Worm (Caenorhabditis elegans) whole organism, late embryonic: ENCODE results near the gene F44E2.4.

Experiments
- C38D4.7 ChIP-seq: fragments of 200-800 bp; sonication (Bioruptor generic); optimal IDR thresholded peaks from 2 replicates; lab custom pipeline; 2018; ENCODE audit warnings: mild to moderate bottlenecking, missing genetic modification characterization, moderate library complexity, missing compliant biosample characterization
- K02D7.2 ChIP-seq: sonication (generic microtip); optimal IDR thresholded peaks from 2 replicates; lab custom pipeline; 2017; ENCODE audit warnings: mild to moderate bottlenecking, missing genetic modification characterization, missing compliant biosample characterization
- K09A11.1 ChIP-seq: sonication (generic microtip); optimal IDR thresholded peaks from 2 replicates; lab custom pipeline; 2017; ENCODE audit warnings: antibody characterized with exemption, mild to moderate bottlenecking, missing genetic modification characterization, missing compliant biosample characterization; ENCODE audit not compliant: insufficient read depth
- ahr-1 ChIP-seq: sonication (generic microtip); optimal IDR thresholded peaks from 2 replicates; lab custom pipeline; 2016; ENCODE audit warnings: missing genetic modification characterization, missing compliant biosample characterization
- ama-1 ChIP-seq: fragments of 150-350 bp; optimal IDR thresholded peaks from 2 replicates; lab custom pipeline; 2014
- ceh-14 ChIP-seq: sonication (generic microtip); optimal IDR thresholded peaks from 2 replicates; lab custom pipeline; 2016; ENCODE audit warnings: missing genotype, missing genetic modification characterization, missing compliant biosample characterization
- ceh-18 ChIP-seq: sonication (generic microtip); optimal IDR thresholded peaks from 2 replicates; lab custom pipeline; 2016; ENCODE audit warnings: missing genetic modification characterization, missing compliant biosample characterization
- ceh-19 ChIP-seq: fragments of 200-800 bp; sonication (Bioruptor generic); optimal IDR thresholded peaks from 2 replicates; lab custom pipeline; 2018; ENCODE audit warnings: mild to moderate bottlenecking, missing genetic modification characterization, missing compliant biosample characterization
- ceh-2 ChIP-seq: sonication (generic microtip); optimal IDR thresholded peaks from 2 replicates; lab custom pipeline; 2016; ENCODE audit warnings: missing genotype, missing genetic modification characterization, missing compliant biosample characterization
- ceh-22 ChIP-seq: sonication (generic microtip); optimal IDR thresholded peaks from 2 replicates; lab custom pipeline; 2017; ENCODE audit warnings: missing biosample characterization, missing genetic modification characterization
- ceh-31 ChIP-seq: sonication (generic microtip); optimal IDR thresholded peaks from 2 replicates; lab custom pipeline; 2016; ENCODE audit warnings: missing genetic modification characterization, missing compliant biosample characterization
- ceh-34 ChIP-seq: sonication (generic microtip); optimal IDR thresholded peaks from 2 replicates; lab custom pipeline; 2016; ENCODE audit warnings: mild to moderate bottlenecking, missing genetic modification characterization, missing compliant biosample characterization
- ceh-45 ChIP-seq: fragments of 200-800 bp; sonication (Bioruptor generic); IDR thresholded peaks from 2 replicates; pipeline ENCODE4 v1.3.6; 2022; ENCODE audit warnings: missing genetic modification reagents, missing genetic modification characterization, missing compliant biosample characterization
- ceh-9 ChIP-seq: sonication (generic microtip); optimal IDR thresholded peaks from 2 replicates; lab custom pipeline; 2016; ENCODE audit warnings: mild to moderate bottlenecking, missing genetic modification characterization, inconsistent platforms, missing compliant biosample characterization
- elt-2 ChIP-seq: sonication (generic microtip); optimal IDR thresholded peaks from 2 replicates; lab custom pipeline; 2016; ENCODE audit warnings: missing genetic modification reagents, missing genetic modification characterization, missing compliant biosample characterization
- eyg-1 ChIP-seq: sonication (generic microtip); optimal IDR thresholded peaks from 2 replicates; lab custom pipeline; 2016; ENCODE audit warnings: missing genotype, missing genetic modification characterization, missing compliant biosample characterization
- fkh-6 ChIP-seq: sonication (generic microtip); optimal IDR thresholded peaks from 2 replicates; lab custom pipeline; 2016; ENCODE audit warnings: missing genetic modification characterization, missing compliant biosample characterization
- hlh-15 ChIP-seq: sonication (generic microtip); optimal IDR thresholded peaks from 2 replicates; lab custom pipeline; 2016; ENCODE audit warnings: missing genetic modification characterization, missing compliant biosample characterization
- hlh-6 ChIP-seq: sonication (generic microtip); optimal IDR thresholded peaks from 2 replicates; lab custom pipeline; 2016; ENCODE audit warnings: missing genotype, missing genetic modification characterization, missing compliant biosample characterization
- hlh-8 ChIP-seq: sonication (generic microtip); optimal IDR thresholded peaks from 2 replicates; lab custom pipeline; 2016; ENCODE audit warnings: missing genotype, missing genetic modification characterization, missing compliant biosample characterization
- lim-6 ChIP-seq: sonication (generic microtip); optimal IDR thresholded peaks from 2 replicates; lab custom pipeline; 2016; ENCODE audit warnings: missing genetic modification characterization, missing compliant biosample characterization
- mec-3 ChIP-seq: sonication (generic microtip); optimal IDR thresholded peaks from 2 replicates; lab custom pipeline; 2016; ENCODE audit warnings: borderline replicate concordance, missing genetic modification characterization, missing compliant biosample characterization
- nfya-1 ChIP-seq: sonication (generic microtip); optimal IDR thresholded peaks from 2 replicates; lab custom pipeline; 2017; ENCODE audit warnings: missing genetic modification characterization, mild to moderate bottlenecking, missing compliant biosample characterization, antibody characterized with exemption, moderate library complexity
- nhr-11 ChIP-seq: fragments of 150-350 bp; optimal IDR thresholded peaks from 2 replicates; lab custom pipeline; 2014; ENCODE audit warnings: missing biosample characterization, missing genetic modification characterization
- nhr-232 ChIP-seq: sonication (generic microtip); optimal IDR thresholded peaks from 2 replicates; lab custom pipeline; 2016; ENCODE audit warnings: missing genetic modification characterization, missing compliant biosample characterization
- pax-1 ChIP-seq: fragments of 150-350 bp; optimal IDR thresholded peaks from 2 replicates; lab custom pipeline; 2014; ENCODE audit warnings: missing biosample characterization, missing genetic modification characterization
- pqm-1 ChIP-seq: sonication (generic microtip); optimal IDR thresholded peaks from 2 replicates; lab custom pipeline; 2016; ENCODE audit warnings: missing genetic modification characterization, missing compliant biosample characterization
- pros-1 ChIP-seq: fragments of 150-350 bp; optimal IDR thresholded peaks from 2 replicates; lab custom pipeline; 2014; ENCODE audit warnings: missing biosample characterization, missing genetic modification reagents, missing genetic modification characterization
- rnt-1 ChIP-seq: sonication (generic microtip); optimal IDR thresholded peaks from 2 replicates; lab custom pipeline; 2016; ENCODE audit warnings: missing genetic modification characterization, missing compliant biosample characterization
- sox-2 ChIP-seq: fragments of 200-800 bp; sonication (Bioruptor generic); IDR thresholded peaks from 2 replicates; pipeline ENCODE4 v1.3.6; 2022; ENCODE audit warnings: missing genetic modification reagents, missing genetic modification characterization, missing compliant biosample characterization
- tbx-2 ChIP-seq: sonication (generic microtip); optimal IDR thresholded peaks from 2 replicates; lab custom pipeline; 2016; ENCODE audit warnings: missing genetic modification characterization, missing compliant biosample characterization
- ttx-3 ChIP-seq: sonication (generic microtip); optimal IDR thresholded peaks from 2 replicates; lab custom pipeline; 2016; ENCODE audit warnings: missing genetic modification reagents, missing genetic modification characterization, missing compliant biosample characterization
- unc-3 ChIP-seq, 2 experiments: fragments of 200-800 bp in 1 of 2; sonication (Bioruptor generic) in 1 of 2; sonication (generic microtip) in 1 of 2; conservative IDR thresholded peaks in 1 of 2; optimal IDR thresholded peaks in 1 of 2; 2 replicates each; pipeline versions ENCODE4 v1.3.6 to Lab custom; 2016 to 2022; ENCODE audit warnings: missing compliant biosample characterization in 2 of 2, missing genetic modification characterization in 2 of 2, missing genetic modification reagents in 1 of 2
- unc-42 ChIP-seq: sonication (generic microtip); optimal IDR thresholded peaks from 2 replicates; lab custom pipeline; 2016; ENCODE audit warnings: missing genotype, missing genetic modification characterization, missing compliant biosample characterization
- unc-55 ChIP-seq: sonication (generic microtip); optimal IDR thresholded peaks from 2 replicates; lab custom pipeline; 2017; ENCODE audit warnings: missing biosample characterization, missing genetic modification reagents, missing genetic modification characterization
- unc-86 ChIP-seq: sonication (generic microtip); optimal IDR thresholded peaks from 2 replicates; lab custom pipeline; 2016; ENCODE audit warnings: missing genetic modification characterization, missing compliant biosample characterization
- zip-5 ChIP-seq: sonication (generic microtip); optimal IDR thresholded peaks from 2 replicates; lab custom pipeline; 2016; ENCODE audit warnings: missing genetic modification characterization, missing compliant biosample characterization

Gene F44E2.4

DNA sequence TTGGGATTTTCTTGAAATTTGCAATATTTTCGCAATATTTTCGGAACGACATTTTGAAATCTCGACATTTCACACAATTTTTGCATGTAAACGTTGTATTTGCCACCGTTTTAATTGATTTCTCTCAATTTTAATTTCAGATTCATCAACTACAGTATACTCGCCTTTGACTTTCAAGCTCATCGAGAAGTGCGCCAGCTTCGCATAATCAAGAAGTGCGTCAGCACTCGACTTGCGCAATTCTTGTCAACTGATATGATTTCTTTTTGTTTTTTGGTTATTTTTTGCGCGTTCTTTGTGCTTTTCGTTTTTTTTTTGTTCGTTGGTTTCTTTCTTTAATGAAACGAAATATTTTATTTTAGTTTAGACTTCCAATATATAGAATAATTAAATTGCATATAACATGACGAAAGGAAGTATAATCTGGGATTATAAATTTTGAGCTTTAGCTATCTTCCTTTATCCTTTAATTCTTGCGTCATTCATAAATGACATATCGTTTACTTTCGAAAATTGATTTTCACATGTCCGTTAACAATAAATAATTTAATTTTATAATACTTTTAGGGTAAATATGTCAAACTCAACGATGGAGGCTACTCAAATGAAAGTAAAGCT lies 49.1 kb upstream of the F44E2.4 start, which contains the start of gene famh-136 (continued):
- TF ChIP-seq sox-2 (GFP tag; lab: Robert Waterston, UW) (no peak), pros-1 (no peak), unc-86 (tag; lab: Kevin White, UChicago) (no peak), ceh-9 (tag; lab: Kevin White, UChicago) (no peak), hlh-15 (tag; lab: Kevin White, UChicago) (no peak), ceh-22 (tag; lab: Kevin White, UChicago) (no peak), K09A11.1 (tag; lab: Kevin White, UChicago) (no peak), unc-55 (GFP tag; lab: Kevin White, UChicago) (peak; percentile 44), unc-3 (GFP tag; conservative IDR thresholded peaks at IDR 0.05; lab: Robert Waterston, UW) (0 out of 2 replicates have a peak, but pooled peaks have one; percentile 31), unc-3 (tag; optimal IDR thresholded peaks at IDR 0.05; lab: Kevin White, UChicago) (no peak), fkh-6 (tag; lab: Kevin White, UChicago) (no peak), pqm-1 (peak; percentile 35), ama-1 (lab: Kevin White, UChicago) (no peak), zip-5 (no peak), ahr-1 (tag; lab: Kevin White, UChicago) (peak; percentile 39), nhr-232 (tag; lab: Kevin White, UChicago) (peak; percentile 39), eyg-1 (no peak), C38D4.7 (no peak), ceh-18 (peak; percentile 29), nhr-11 (tag; lab: Kevin White, UChicago) (no peak)

DNA sequence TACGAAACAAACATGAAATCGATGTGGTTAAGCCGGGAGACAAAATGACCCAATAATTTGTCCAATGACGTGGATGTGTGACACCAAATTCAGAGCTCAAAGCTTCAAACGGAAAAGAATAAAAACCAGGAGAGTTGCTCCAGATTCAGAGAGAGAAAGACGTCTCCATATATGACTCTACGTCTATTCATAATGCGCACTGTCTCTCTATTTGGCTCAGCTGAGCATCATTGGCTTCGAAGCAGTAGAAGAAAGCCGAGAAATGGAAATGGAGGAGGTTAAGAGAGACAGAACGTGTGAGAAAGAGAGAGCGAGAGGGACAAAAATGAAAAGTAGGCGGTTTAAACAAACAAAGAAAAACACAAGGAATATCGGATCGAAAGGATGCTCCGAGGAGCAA lies 48.1 kb upstream of the F44E2.4 start:
- TF ChIP-seq ceh-14 (tag; lab: Kevin White, UChicago) (no peak), ceh-18 (peak; percentile 10), pax-1 (tag; lab: Kevin White, UChicago) (no peak), hlh-8 (no peak), lim-6 (tag; lab: Kevin White, UChicago) (no peak), tbx-2 (peak; percentile 34), nfya-1 (tag; lab: Kevin White, UChicago) (peak; percentile 1), K02D7.2 (no peak), ceh-31 (peak; percentile 30), unc-42 (tag; lab: Kevin White, UChicago) (peak; percentile 26), ceh-34 (tag; lab: Kevin White, UChicago) (peak; percentile 2), mec-3 (tag; lab: Kevin White, UChicago) (no peak), zip-5 (no peak), ceh-19 (GFP tag; lab: Kevin White, UChicago) (peak; percentile 54), ceh-2 (tag; lab: Kevin White, UChicago) (peak; percentile 8)
- TF ChIP-seq, all 69 proteins: peak for 8

DNA sequence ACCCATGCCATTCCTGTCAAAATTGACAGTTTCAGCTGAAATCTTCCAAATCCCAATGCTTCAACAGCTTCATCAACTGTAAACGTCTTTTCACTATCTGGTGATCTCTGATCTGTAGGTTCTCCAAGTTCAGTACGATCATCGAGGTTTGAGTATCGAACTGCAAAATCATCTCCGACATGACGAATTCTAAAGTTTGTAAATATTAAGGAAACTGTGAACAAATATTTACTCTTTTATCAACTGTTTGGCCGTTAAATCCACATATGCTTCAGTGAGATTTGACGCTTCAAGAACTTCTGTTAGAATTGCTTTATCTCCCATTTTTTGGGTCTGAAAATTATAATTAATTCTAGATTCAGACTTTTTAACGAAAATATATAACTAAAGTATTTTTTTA lies 46.9 kb upstream of the F44E2.4 start, which contains the start of gene svop-1:
Gene svop-1 (minus strand): TSS at position 339 of the 400 bp plus-strand sequence.
- no peak for TF ChIP-seq ceh-45 (GFP tag; lab: Robert Waterston, UW)
- no peak for TF ChIP-seq ahr-1 (tag; lab: Kevin White, UChicago)
- no peak for TF ChIP-seq elt-2 (tag; lab: Kevin White, UChicago)

DNA sequence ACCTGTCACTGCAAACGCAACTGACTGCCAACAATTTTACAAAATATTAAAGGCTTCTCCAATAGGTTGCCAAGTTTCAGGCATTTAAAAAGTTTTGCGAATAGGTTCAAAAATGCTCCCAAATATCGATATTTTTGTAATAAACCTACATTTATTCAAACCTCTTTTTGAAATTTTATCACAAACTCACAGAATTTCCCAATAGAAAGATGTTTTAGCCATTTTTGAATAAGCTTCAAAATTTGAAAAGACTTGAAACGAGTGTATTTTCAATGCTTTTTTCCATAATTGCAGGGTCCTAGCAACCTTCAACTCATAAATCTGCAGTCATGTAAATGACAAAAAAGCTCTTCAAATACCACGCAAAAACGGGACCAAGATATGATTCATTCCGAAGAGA lies 44.1 kb upstream of the F44E2.4 start:
- TF ChIP-seq ceh-45 (GFP tag; lab: Robert Waterston, UW): no peak
- TF ChIP-seq ceh-19 (GFP tag; lab: Kevin White, UChicago): no peak

DNA sequence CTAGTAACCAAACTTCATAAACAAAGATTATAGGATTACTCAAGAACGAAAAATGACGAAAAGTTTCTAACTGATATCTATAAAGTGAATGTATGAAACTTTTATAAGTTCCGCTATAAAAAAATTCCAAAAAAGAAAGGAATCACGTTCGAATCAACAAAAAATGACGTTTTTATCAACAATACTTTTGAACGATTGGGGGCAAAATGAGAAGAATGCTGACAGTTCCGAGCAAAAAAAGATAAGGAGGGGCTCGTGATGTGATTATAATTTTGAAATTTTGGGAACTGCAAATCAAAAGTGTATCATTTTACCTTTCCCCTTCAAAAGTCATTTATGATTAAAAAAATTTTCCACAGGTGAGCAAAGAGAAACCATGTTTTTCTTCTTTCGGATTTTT lies 40.7 kb upstream of the F44E2.4 start:
- TF ChIP-seq hlh-6 (no peak), C38D4.7 (no peak), rnt-1 (tag; lab: Kevin White, UChicago) (no peak), fkh-6 (tag; lab: Kevin White, UChicago) (no peak), ttx-3 (no peak), lim-6 (tag; lab: Kevin White, UChicago) (no peak)
